Worm (Caenorhabditis elegans) whole organism, L2 larva: ENCODE data around the gene R07C3.13.

ENCODE experiments used
- R02D3.7 ChIP-seq: fragments of 150-350 bp; optimal IDR thresholded peaks from 2 replicates; lab custom pipeline; 2014; ENCODE audit warnings: missing biosample characterization, missing genetic modification characterization
- ZK546.5 ChIP-seq: sonication (generic microtip); optimal IDR thresholded peaks from 2 replicates; lab custom pipeline; 2017; ENCODE audit warnings: missing biosample characterization, missing genetic modification characterization
- alr-1 ChIP-seq: fragments of 150-350 bp; optimal IDR thresholded peaks from 2 replicates; lab custom pipeline; 2014; ENCODE audit warnings: missing biosample characterization, missing genetic modification characterization
- elt-3 ChIP-seq: sonication (generic microtip); optimal IDR thresholded peaks from 2 replicates; lab custom pipeline; 2017; ENCODE audit warnings: missing biosample characterization, missing genetic modification characterization
- lin-13 ChIP-seq: fragments of 150-350 bp; optimal IDR thresholded peaks from 2 replicates; lab custom pipeline; 2014; ENCODE audit warnings: missing biosample characterization, missing genetic modification reagents, missing genetic modification characterization
- mab-5 ChIP-seq: fragments of 150-350 bp; optimal IDR thresholded peaks from 2 replicates; lab custom pipeline; 2014; ENCODE audit warnings: missing biosample characterization, missing genetic modification characterization
- nhr-10 ChIP-seq: sonication (generic microtip); optimal IDR thresholded peaks from 2 replicates; lab custom pipeline; 2017; ENCODE audit warnings: missing biosample characterization, missing genetic modification characterization
- nhr-23 ChIP-seq: fragments of 150-350 bp; optimal IDR thresholded peaks from 2 replicates; lab custom pipeline; 2014; ENCODE audit warnings: missing biosample characterization, missing genetic modification reagents, missing genetic modification characterization
- nhr-237 ChIP-seq: fragments of 150-350 bp; optimal IDR thresholded peaks from 2 replicates; lab custom pipeline; 2014; ENCODE audit warnings: missing biosample characterization, missing genetic modification characterization
- nhr-25 ChIP-seq: fragments of 150-350 bp; sonication (generic microtip); optimal IDR thresholded peaks from 3 replicates; lab custom pipeline; 2014; ENCODE audit warnings: missing biosample characterization, missing genetic modification characterization
- nhr-6 ChIP-seq: fragments of 150-350 bp; optimal IDR thresholded peaks from 2 replicates; lab custom pipeline; 2014; ENCODE audit warnings: missing biosample characterization, missing genetic modification characterization
- snpc-4 ChIP-seq: fragments of 150-350 bp; optimal IDR thresholded peaks from 2 replicates; lab custom pipeline; 2014; ENCODE audit warnings: missing biosample characterization, missing genetic modification characterization
- zag-1 ChIP-seq: fragments of 150-350 bp; optimal IDR thresholded peaks from 2 replicates; lab custom pipeline; 2014; ENCODE audit warnings: missing biosample characterization, missing genetic modification characterization

DNA sequence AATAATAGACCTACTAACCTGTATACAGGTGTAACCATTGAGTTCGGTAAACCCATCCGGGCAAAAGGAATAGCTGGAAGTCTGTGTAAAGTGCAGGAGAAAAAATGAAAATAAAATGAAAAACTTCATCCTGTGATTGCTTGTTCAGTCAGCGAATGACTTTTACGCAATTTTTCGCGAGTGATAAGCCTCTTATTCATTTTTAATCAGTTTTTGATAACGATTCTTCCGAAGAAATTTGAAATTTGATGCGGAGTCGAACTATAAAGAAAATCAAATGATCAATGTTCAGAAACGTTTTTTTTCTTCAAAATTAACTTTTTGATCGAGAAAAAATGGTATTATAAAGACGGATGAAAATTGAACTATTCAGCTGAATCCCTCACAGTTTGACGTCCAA, 4.5 kb downstream of the R07C3.13 start:
- TF ChIP-seq nhr-237, result no peak
- TF ChIP-seq alr-1 (tag; lab: Kevin White, UChicago), result no peak
- no peak for TF ChIP-seq lin-13 (GFP tag; lab: Kevin White, UChicago)
- no peak for TF ChIP-seq R02D3.7 (tag; lab: Kevin White, UChicago)
- no peak for TF ChIP-seq nhr-25 (tag; lab: Kevin White, UChicago)
- TF ChIP-seq elt-3 (tag; lab: Kevin White, UChicago), result no peak
- TF ChIP-seq nhr-6 (tag; lab: Kevin White, UChicago), result no peak
- TF ChIP-seq nhr-23 (tag; lab: Kevin White, UChicago), result no peak
- no peak for TF ChIP-seq zag-1
- no peak for TF ChIP-seq snpc-4 (tag; lab: Kevin White, UChicago)
- TF ChIP-seq nhr-10 (tag; lab: Kevin White, UChicago), result no peak
- no peak for TF ChIP-seq ZK546.5 (tag; lab: Kevin White, UChicago)
- no peak for TF ChIP-seq mab-5
